Worm (Caenorhabditis elegans) whole organism, young adult: ENCODE results near the gene K02D10.4.

ENCODE experiments used
- attf-5 ChIP-seq: fragments of 200-800 bp; sonication (Bioruptor generic); optimal IDR thresholded peaks from 2 replicates; lab custom pipeline; 2018; ENCODE audit warnings: mild to moderate bottlenecking, missing genetic modification characterization, missing compliant biosample characterization
- ceh-27 ChIP-seq: fragments of 200-800 bp; sonication (Bioruptor generic); optimal IDR thresholded peaks from 2 replicates; lab custom pipeline; 2018; ENCODE audit warnings: mild to moderate bottlenecking, missing genetic modification characterization, moderate library complexity, missing compliant biosample characterization
- lsl-1 ChIP-seq: fragments of 200-800 bp; sonication (Bioruptor generic); optimal IDR thresholded peaks from 2 replicates; lab custom pipeline; 2018; ENCODE audit warnings: mild to moderate bottlenecking, missing genetic modification characterization, moderate library complexity, missing compliant biosample characterization
- pha-4 ChIP-seq: fragments of 150-350 bp; sonication (generic microtip); optimal IDR thresholded peaks from 2 replicates; lab custom pipeline; 2014; ENCODE audit warnings: missing biosample characterization, missing genetic modification reagents, missing genetic modification characterization
- snpc-4 ChIP-seq, 5 experiments: fragments of 150-350 bp in 1 of 5; sonication (generic microtip) in 4 of 5; optimal IDR thresholded peaks; 2 replicates each; lab custom pipeline; 2014 to 2018; ENCODE audit warnings: missing genetic modification characterization in 5 of 5, missing biosample characterization in 3 of 5, antibody characterized with exemption in 2 of 5, mild to moderate bottlenecking in 2 of 5, missing compliant biosample characterization in 2 of 5, missing genotype in 2 of 5, moderate library complexity in 2 of 5, missing genetic modification reagents in 1 of 5

- TF ChIP-seq pha-4 (tag; lab: Kevin White, UChicago) (no peak), attf-5 (GFP tag; lab: Kevin White, UChicago) (no peak), lsl-1 (GFP tag; lab: Kevin White, UChicago) (no peak), ceh-27 (GFP tag; lab: Kevin White, UChicago) (no peak), snpc-4 (GFP tag; optimal IDR thresholded peaks at IDR 0.05; lab: Kevin White, UChicago) (no peak), snpc-4 (tag; optimal IDR thresholded peaks at IDR 0.05; lab: Kevin White, UChicago) (no peak)
These were observed 13.3 kb downstream of the K02D10.4 start for ce11 chrIII:8766467-8766866.
